Fruit fly (Drosophila melanogaster): Measurements from ENCODE around the gene CG10324.

dm6 chr3R:16677934-16678333, 31.1 kb upstream of the CG10324 start:
- TF ChIP-seq h (GFP tag; optimal IDR thresholded peaks at IDR 0.05): no peak
- no peak for TF ChIP-seq Abd-B (GFP tag; optimal IDR thresholded peaks at IDR 0.05)
- no peak for TF ChIP-seq brk (GFP tag; optimal IDR thresholded peaks at IDR 0.05)
- TF ChIP-seq dsf (GFP tag; optimal IDR thresholded peaks at IDR 0.05; ENCODE audit: borderline replicate concordance): no peak
- TF ChIP-seq Hr78 (GFP tag; optimal IDR thresholded peaks at IDR 0.05): no peak
- TF ChIP-seq Sp1 (GFP tag; optimal IDR thresholded peaks at IDR 0.05): no peak
- no peak for TF ChIP-seq Jra (GFP tag; optimal IDR thresholded peaks at IDR 0.05)
- no peak for TF ChIP-seq br (GFP tag; optimal IDR thresholded peaks at IDR 0.05)
- TF ChIP-seq sage (GFP tag; optimal IDR thresholded peaks at IDR 0.05): no peak

Measured in whole organism, wandering third instar larva.